Worm (Caenorhabditis elegans) whole organism, young adult: Measurements from ENCODE around the gene henn-1.

Experiments
- F23B12.7 ChIP-seq: sonication (generic microtip); optimal IDR thresholded peaks from 2 replicates; lab custom pipeline; 2017; ENCODE audit warnings: missing genetic modification characterization, mild to moderate bottlenecking, missing compliant biosample characterization, antibody characterized with exemption, moderate library complexity; ENCODE audit not compliant: insufficient read depth
- F39B2.1 ChIP-seq: fragments of 200-800 bp; sonication (Bioruptor generic); IDR thresholded peaks from 2 replicates; pipeline ENCODE4 v1.3.6; 2022; ENCODE audit warnings: missing genetic modification reagents, missing genetic modification characterization, missing compliant biosample characterization
- hrde-1 ChIP-seq: sonication (generic microtip); optimal IDR thresholded peaks from 2 replicates; lab custom pipeline; 2016; ENCODE audit warnings: missing genetic modification characterization, mild to moderate bottlenecking, missing compliant biosample characterization, moderate library complexity, missing genotype, missing genetic modification reagents, borderline replicate concordance

DNA sequence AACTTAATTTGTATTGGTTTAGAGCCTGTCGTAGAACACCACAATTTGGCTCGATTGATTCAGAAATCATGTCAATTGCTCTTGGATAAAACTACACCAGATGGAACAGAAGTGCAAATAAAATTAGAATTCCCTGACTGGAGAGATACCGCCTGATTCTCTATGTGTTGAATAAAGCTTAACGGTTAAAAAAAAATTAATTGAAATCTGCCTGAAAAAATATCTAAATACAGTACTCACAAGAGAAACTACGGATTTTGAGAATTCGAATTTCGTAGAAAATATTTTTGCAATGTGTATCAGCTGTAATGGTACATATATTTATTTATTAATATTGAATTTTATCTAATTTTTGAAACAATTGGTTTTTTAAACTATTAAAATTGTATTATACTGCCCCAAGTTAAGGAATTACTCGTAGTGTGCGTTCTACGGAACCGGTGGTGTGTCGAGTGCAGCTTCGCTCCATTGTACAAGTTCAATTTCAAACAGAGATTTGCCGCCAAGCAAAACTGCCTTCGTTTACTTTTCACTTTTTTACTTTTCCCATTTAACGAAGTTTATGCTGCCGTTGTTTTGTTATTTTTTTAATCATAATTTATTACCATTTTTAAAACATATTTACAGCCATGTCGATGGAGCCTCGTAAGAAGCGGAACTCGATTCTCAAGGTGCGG is 17.7 kb downstream of the henn-1 start, which contains the start of gene knl-1:
- TF ChIP-seq F39B2.1 (GFP tag; lab: Robert Waterston, UW) (no peak), F23B12.7 (tag; lab: Kevin White, UChicago) (peak; percentile 80), hrde-1 (no peak)
